Worm (Caenorhabditis elegans) whole organism, young adult: Measurements from ENCODE around the gene try-5.

Experiments
- F55B11.4 ChIP-seq: sonication (generic microtip); optimal IDR thresholded peaks from 2 replicates; lab custom pipeline; 2016; ENCODE audit warnings: missing compliant biosample characterization, missing genetic modification characterization, borderline replicate concordance; ENCODE audit not compliant: insufficient read depth
- F57A8.1 ChIP-seq: fragments of 200-800 bp; sonication (Bioruptor generic); optimal IDR thresholded peaks from 2 replicates; lab custom pipeline; 2018; ENCODE audit warnings: mild to moderate bottlenecking, missing genetic modification characterization, moderate library complexity, missing compliant biosample characterization
- K11D2.4 ChIP-seq: fragments of 200-800 bp; sonication (Bioruptor generic); IDR thresholded peaks from 2 replicates; pipeline ENCODE4 v1.3.6; 2022; ENCODE audit warnings: missing genetic modification reagents, missing genetic modification characterization, missing compliant biosample characterization
- T26A5.8 ChIP-seq: sonication (generic microtip); optimal IDR thresholded peaks from 2 replicates; lab custom pipeline; 2016; ENCODE audit warnings: missing genetic modification characterization, missing compliant biosample characterization
- Y53G8AR.9 ChIP-seq: fragments of 200-800 bp; sonication (Bioruptor generic); conservative IDR thresholded peaks from 2 replicates; pipeline ENCODE4 v1.3.6; 2022; ENCODE audit warnings: missing genetic modification reagents, missing genetic modification characterization, missing compliant biosample characterization
- Y56A3A.18 ChIP-seq: fragments of 200-800 bp; sonication (Bioruptor generic); IDR thresholded peaks from 2 replicates; pipeline ENCODE4 v1.3.6; 2022; ENCODE audit warnings: missing genetic modification reagents, missing genetic modification characterization, missing compliant biosample characterization
- aptf-2 ChIP-seq: fragments of 200-800 bp; sonication (Bioruptor generic); conservative IDR thresholded peaks from 2 replicates; pipeline ENCODE4 v1.3.6; 2022; ENCODE audit warnings: missing genetic modification reagents, missing genetic modification characterization, missing compliant biosample characterization
- atf-7 ChIP-seq: sonication (generic microtip); optimal IDR thresholded peaks from 2 replicates; lab custom pipeline; 2017; ENCODE audit warnings: mild to moderate bottlenecking, missing genetic modification characterization, missing compliant biosample characterization
- ccch-3 ChIP-seq: fragments of 200-800 bp; sonication (Bioruptor generic); optimal IDR thresholded peaks from 2 replicates; lab custom pipeline; 2018; ENCODE audit warnings: mild to moderate bottlenecking, missing genetic modification characterization, missing compliant biosample characterization
- cebp-1 ChIP-seq, 2 experiments: fragments of 200-800 bp in 1 of 2; sonication (Bioruptor generic) in 1 of 2; sonication (generic microtip) in 1 of 2; IDR thresholded peaks in 1 of 2; optimal IDR thresholded peaks in 1 of 2; 2 replicates each; pipeline versions ENCODE4 v1.3.6 to Lab custom; 2017 to 2022; ENCODE audit warnings: missing compliant biosample characterization in 2 of 2, missing genetic modification characterization in 2 of 2, mild to moderate bottlenecking in 1 of 2, missing genetic modification reagents in 1 of 2, moderate library complexity in 1 of 2
- ceh-100 ChIP-seq: fragments of 200-800 bp; sonication (Bioruptor generic); IDR thresholded peaks from 2 replicates; pipeline ENCODE4 v1.3.6; 2022; ENCODE audit warnings: missing genetic modification reagents, missing genetic modification characterization, missing compliant biosample characterization
- ceh-91 ChIP-seq: fragments of 200-800 bp; sonication (Bioruptor generic); IDR thresholded peaks from 2 replicates; pipeline ENCODE4 v1.3.6; 2022; ENCODE audit warnings: missing genetic modification reagents, missing genetic modification characterization, missing compliant biosample characterization
- egl-18 ChIP-seq: fragments of 200-800 bp; sonication (Bioruptor generic); IDR thresholded peaks from 2 replicates; pipeline ENCODE4 v1.3.6; 2022; ENCODE audit warnings: missing genetic modification reagents, missing genetic modification characterization, missing compliant biosample characterization
- egrh-3 ChIP-seq: fragments of 200-800 bp; sonication (Bioruptor generic); IDR thresholded peaks from 2 replicates; pipeline ENCODE4 v1.3.6; 2022; ENCODE audit warnings: missing genetic modification reagents, missing genetic modification characterization, missing compliant biosample characterization
- gei-17 ChIP-seq: fragments of 200-800 bp; sonication (Bioruptor generic); optimal IDR thresholded peaks from 2 replicates; lab custom pipeline; 2018; ENCODE audit warnings: mild to moderate bottlenecking, missing genetic modification characterization, missing compliant biosample characterization
- hmg-20 ChIP-seq: fragments of 200-800 bp; sonication (Bioruptor generic); IDR thresholded peaks from 2 replicates; pipeline ENCODE4 v1.3.6; 2022; ENCODE audit warnings: missing genetic modification reagents, missing genetic modification characterization, missing compliant biosample characterization
- hrde-1 ChIP-seq: sonication (generic microtip); optimal IDR thresholded peaks from 2 replicates; lab custom pipeline; 2016; ENCODE audit warnings: missing genetic modification characterization, mild to moderate bottlenecking, missing compliant biosample characterization, moderate library complexity, missing genotype, missing genetic modification reagents, borderline replicate concordance
- lag-1 ChIP-seq: fragments of 200-800 bp; sonication (Bioruptor generic); IDR thresholded peaks from 2 replicates; pipeline ENCODE4 v1.3.6; 2022; ENCODE audit warnings: missing genetic modification reagents, missing genetic modification characterization, missing compliant biosample characterization
- lin-54 ChIP-seq: fragments of 200-800 bp; sonication (Bioruptor generic); optimal IDR thresholded peaks from 2 replicates; lab custom pipeline; 2018; ENCODE audit warnings: mild to moderate bottlenecking, missing genetic modification characterization, missing compliant biosample characterization
- lsy-27 ChIP-seq: sonication (generic microtip); optimal IDR thresholded peaks from 2 replicates; lab custom pipeline; 2017; ENCODE audit warnings: missing genetic modification characterization, mild to moderate bottlenecking, missing compliant biosample characterization, antibody characterized with exemption, missing genotype, borderline replicate concordance; ENCODE audit not compliant: insufficient read depth
- madf-6 ChIP-seq: fragments of 200-800 bp; sonication (Bioruptor generic); IDR thresholded peaks from 2 replicates; pipeline ENCODE4 v1.3.6; 2022; ENCODE audit warnings: missing genetic modification reagents, missing genetic modification characterization, missing compliant biosample characterization
- mcd-1 ChIP-seq: fragments of 200-800 bp; sonication (Bioruptor generic); IDR thresholded peaks from 2 replicates; pipeline ENCODE4 v1.3.6; 2022; ENCODE audit warnings: missing genetic modification reagents, missing genetic modification characterization, missing compliant biosample characterization
- nfya-2 ChIP-seq: fragments of 200-800 bp; sonication (Bioruptor generic); IDR thresholded peaks from 2 replicates; pipeline ENCODE4 v1.3.6; 2022; ENCODE audit warnings: missing genetic modification reagents, missing genetic modification characterization, missing compliant biosample characterization
- nfyb-1 ChIP-seq: fragments of 200-800 bp; sonication (Bioruptor generic); IDR thresholded peaks from 2 replicates; pipeline ENCODE4 v1.3.6; 2022; ENCODE audit warnings: missing genetic modification reagents, missing genetic modification characterization, missing compliant biosample characterization
- rcor-1 ChIP-seq: fragments of 200-800 bp; sonication (Bioruptor generic); IDR thresholded peaks from 2 replicates; pipeline ENCODE4 v1.3.6; 2022; ENCODE audit warnings: missing genetic modification reagents, missing genetic modification characterization, missing compliant biosample characterization
- rec-8 ChIP-seq, 2 experiments: sonication (generic microtip); optimal IDR thresholded peaks; 2 replicates each; lab custom pipeline; 2016; ENCODE audit warnings: mild to moderate bottlenecking in 2 of 2, missing genetic modification characterization in 2 of 2, missing genetic modification reagents in 2 of 2, missing genotype in 2 of 2, missing biosample characterization in 1 of 2, missing compliant biosample characterization in 1 of 2, moderate library complexity in 1 of 2
- sdz-38 ChIP-seq: sonication (generic microtip); optimal IDR thresholded peaks from 2 replicates; lab custom pipeline; 2016; ENCODE audit warnings: missing genotype, missing genetic modification characterization, missing compliant biosample characterization
- snpc-1.3 ChIP-seq: sonication (generic microtip); optimal IDR thresholded peaks from 2 replicates; lab custom pipeline; 2017; ENCODE audit warnings: missing genetic modification characterization, mild to moderate bottlenecking, missing compliant biosample characterization, antibody characterized with exemption, moderate library complexity, missing genotype, missing genetic modification reagents; ENCODE audit not compliant: insufficient read depth
- snpc-3.4 ChIP-seq: sonication (generic microtip); optimal IDR thresholded peaks from 2 replicates; lab custom pipeline; 2017; ENCODE audit warnings: missing genetic modification characterization, mild to moderate bottlenecking, missing compliant biosample characterization, antibody characterized with exemption, moderate library complexity, missing genotype, missing genetic modification reagents
- snpc-4 ChIP-seq, 5 experiments: fragments of 150-350 bp in 1 of 5; sonication (generic microtip) in 4 of 5; optimal IDR thresholded peaks; 2 replicates each; lab custom pipeline; 2014 to 2018; ENCODE audit warnings: missing genetic modification characterization in 5 of 5, missing biosample characterization in 3 of 5, antibody characterized with exemption in 2 of 5, mild to moderate bottlenecking in 2 of 5, missing compliant biosample characterization in 2 of 5, missing genotype in 2 of 5, moderate library complexity in 2 of 5, missing genetic modification reagents in 1 of 5
- somi-1 ChIP-seq: fragments of 200-800 bp; sonication (Bioruptor generic); optimal IDR thresholded peaks from 2 replicates; lab custom pipeline; 2018; ENCODE audit warnings: mild to moderate bottlenecking, missing genetic modification characterization, missing compliant biosample characterization
- tbx-9 ChIP-seq: sonication (generic microtip); optimal IDR thresholded peaks from 2 replicates; lab custom pipeline; 2016; ENCODE audit warnings: borderline replicate concordance, missing genetic modification characterization, inconsistent platforms, missing compliant biosample characterization
- tlf-1 ChIP-seq: fragments of 200-800 bp; sonication (Bioruptor generic); optimal IDR thresholded peaks from 2 replicates; lab custom pipeline; 2018; ENCODE audit warnings: mild to moderate bottlenecking, missing genetic modification characterization, missing compliant biosample characterization
- unc-130 ChIP-seq: sonication (generic microtip); optimal IDR thresholded peaks from 2 replicates; lab custom pipeline; 2016; ENCODE audit warnings: missing genetic modification reagents, missing genetic modification characterization, missing compliant biosample characterization
- xnd-1 ChIP-seq: sonication (generic microtip); optimal IDR thresholded peaks from 2 replicates; lab custom pipeline; 2016; ENCODE audit warnings: missing genotype, missing genetic modification reagents, missing genetic modification characterization, missing compliant biosample characterization

Gene try-5

ce11 chrV:9343629-9344624 is 2.9 kb upstream of the try-5 start, which contains the start of gene tos-1 (continued):
- TF ChIP-seq lin-54: peak; percentile 92
- peak; percentile 48 for TF ChIP-seq snpc-3.4
- no peak for TF ChIP-seq F55B11.4 (tag; lab: Kevin White, UChicago)
- TF ChIP-seq mcd-1 (GFP tag; lab: Robert Waterston, UW): peak; percentile 88
- peak; percentile 27 for TF ChIP-seq snpc-4 (GFP tag; optimal IDR thresholded peaks at IDR 0.05; lab: Kevin White, UChicago)
- TF ChIP-seq snpc-4 (tag; optimal IDR thresholded peaks at IDR 0.05; lab: Kevin White, UChicago): peak; percentile 70 to 87 (median 80)
- TF ChIP-seq ceh-91: peak; percentile 71
- no peak for TF ChIP-seq snpc-1.3 (tag; lab: Kevin White, UChicago)
- no peak for TF ChIP-seq lag-1 (GFP tag; lab: Robert Waterston, UW)
- TF ChIP-seq atf-7 (tag; lab: Kevin White, UChicago): peak; percentile 99
- no peak for TF ChIP-seq hrde-1 (tag; lab: Kevin White, UChicago)
- 0 out of 2 replicates have a peak, but pooled peaks have one; percentile 42 for TF ChIP-seq aptf-2 (GFP tag; lab: Robert Waterston, UW)
- TF ChIP-seq nfyb-1 (GFP tag; lab: Robert Waterston, UW): peak; percentile 96
- no peak for TF ChIP-seq xnd-1
- peak; percentile 16; the same call in 1 of the 2 replicates for TF ChIP-seq Y56A3A.18 (GFP tag; lab: Robert Waterston, UW)
- TF ChIP-seq lsy-27 (tag; lab: Kevin White, UChicago): no peak
- no peak for TF ChIP-seq F57A8.1 (GFP tag; lab: Kevin White, UChicago)
- TF ChIP-seq T26A5.8 (tag; lab: Kevin White, UChicago): no peak
- peak; percentile 81 for TF ChIP-seq rcor-1
- peak; percentile 97 for TF ChIP-seq Y53G8AR.9
- peak; percentile 96 for TF ChIP-seq tlf-1 (GFP tag; lab: Kevin White, UChicago)

ce11 chrV:9349687-9350086 is 2.8 kb downstream of the try-5 start, which contains the start of gene srx-47:
srx-47 (plus strand) TSS chrV:9349987.
- TF ChIP-seq lag-1 (GFP tag; lab: Robert Waterston, UW) (no peak), hmg-20 (GFP tag; lab: Robert Waterston, UW) (no peak), Y56A3A.18 (GFP tag; lab: Robert Waterston, UW) (no peak), nfya-2 (GFP tag; lab: Robert Waterston, UW) (no peak), madf-6 (GFP tag; lab: Robert Waterston, UW) (no peak), egrh-3 (GFP tag; lab: Robert Waterston, UW) (no peak), K11D2.4 (GFP tag; lab: Robert Waterston, UW) (no peak), egl-18 (GFP tag; lab: Robert Waterston, UW) (no peak), sdz-38 (tag; lab: Kevin White, UChicago) (no peak), cebp-1 (GFP tag; IDR thresholded peaks at IDR 0.05; lab: Robert Waterston, UW) (no peak), cebp-1 (tag; optimal IDR thresholded peaks at IDR 0.05; lab: Kevin White, UChicago) (no peak), ccch-3 (no peak), ceh-100 (GFP tag; lab: Robert Waterston, UW) (no peak), tbx-9 (tag; lab: Kevin White, UChicago) (no peak), snpc-3.4 (no peak), unc-130 (GFP tag; lab: Kevin White, UChicago) (no peak), rec-8 (tag; optimal IDR thresholded peaks at IDR 0.05; lab: Kevin White, UChicago) (no peak), gei-17 (GFP tag; lab: Kevin White, UChicago) (no peak), somi-1 (GFP tag; lab: Kevin White, UChicago) (no peak)
